Worm (Caenorhabditis elegans) whole organism, mixed stage, embryonic: ENCODE data around the gene hlh-26.

Experiments
- bed-3 ChIP-seq: fragments of 200-800 bp; sonication (Bioruptor generic); optimal IDR thresholded peaks from 3 replicates; lab custom pipeline; 2018; ENCODE audit warnings: mild to moderate bottlenecking, missing genetic modification characterization, moderate library complexity, missing compliant biosample characterization
- blmp-1 ChIP-seq: fragments of 150-350 bp; optimal IDR thresholded peaks from 2 replicates; lab custom pipeline; 2014; ENCODE audit warnings: missing biosample characterization, missing genetic modification characterization
- elt-1 ChIP-seq: sonication (generic microtip); optimal IDR thresholded peaks from 2 replicates; lab custom pipeline; 2017; ENCODE audit warnings: missing genetic modification characterization, mild to moderate bottlenecking, missing compliant biosample characterization, antibody characterized with exemption, moderate library complexity, borderline replicate concordance; ENCODE audit not compliant: insufficient read depth
- flh-1 ChIP-seq: fragments of 200-800 bp; sonication (Bioruptor generic); optimal IDR thresholded peaks from 2 replicates; lab custom pipeline; 2018; ENCODE audit warnings: mild to moderate bottlenecking, missing genetic modification characterization, moderate library complexity, missing compliant biosample characterization
- lin-13 ChIP-seq: fragments of 150-350 bp; optimal IDR thresholded peaks from 2 replicates; lab custom pipeline; 2014; ENCODE audit warnings: missing biosample characterization, missing genetic modification characterization
- lsy-2 ChIP-seq: fragments of 150-350 bp; optimal IDR thresholded peaks from 2 replicates; lab custom pipeline; 2014; ENCODE audit warnings: missing biosample characterization, missing genetic modification characterization
- nhr-12 ChIP-seq: fragments of 150-350 bp; optimal IDR thresholded peaks from 2 replicates; lab custom pipeline; 2014; ENCODE audit warnings: missing biosample characterization, missing genetic modification characterization
- nhr-28 ChIP-seq: fragments of 150-350 bp; optimal IDR thresholded peaks from 2 replicates; lab custom pipeline; 2014; ENCODE audit warnings: missing biosample characterization, missing genetic modification characterization
- nhr-76 ChIP-seq: sonication (generic microtip); optimal IDR thresholded peaks from 2 replicates; lab custom pipeline; 2017; ENCODE audit warnings: missing biosample characterization, missing genetic modification characterization
- unc-39 ChIP-seq: fragments of 150-350 bp; optimal IDR thresholded peaks from 2 replicates; lab custom pipeline; 2014; ENCODE audit warnings: missing biosample characterization, missing genetic modification characterization
- unc-62 ChIP-seq: fragments of 150-350 bp; optimal IDR thresholded peaks from 2 replicates; lab custom pipeline; 2014; ENCODE audit warnings: missing biosample characterization, missing genetic modification reagents, missing genetic modification characterization
- ztf-11 ChIP-seq: fragments of 150-350 bp; optimal IDR thresholded peaks from 2 replicates; lab custom pipeline; 2014; ENCODE audit warnings: missing biosample characterization, missing genetic modification characterization

- TF ChIP-seq unc-39 (tag; lab: Kevin White, UChicago) = no peak
- TF ChIP-seq lin-13 = no peak
- no peak for TF ChIP-seq unc-62
- no peak for TF ChIP-seq bed-3 (GFP tag; lab: Kevin White, UChicago)
- no peak for TF ChIP-seq flh-1 (GFP tag; lab: Kevin White, UChicago)
- no peak for TF ChIP-seq nhr-76 (tag; lab: Kevin White, UChicago)
- no peak for TF ChIP-seq nhr-12 (tag; lab: Kevin White, UChicago)
- TF ChIP-seq blmp-1 (tag; lab: Kevin White, UChicago) = no peak
- TF ChIP-seq elt-1 = no peak
- no peak for TF ChIP-seq lsy-2 (tag; lab: Kevin White, UChicago)
- TF ChIP-seq nhr-28 (tag; lab: Kevin White, UChicago) = no peak
- TF ChIP-seq ztf-11 (tag; lab: Kevin White, UChicago) = no peak
Observed at ce11 chrII:5579236-5579635, 45.7 kb upstream of the hlh-26 start.
